Worm (Caenorhabditis elegans) whole organism, early embryonic: Measurements from ENCODE around the gene B0524.2.

Experiments
- B0310.2 ChIP-seq: sonication (generic microtip); optimal IDR thresholded peaks from 2 replicates; lab custom pipeline; 2016; ENCODE audit warnings: mild to moderate bottlenecking, missing genetic modification characterization, missing compliant biosample characterization
- aly-1 ChIP-seq: sonication (generic microtip); optimal IDR thresholded peaks from 2 replicates; lab custom pipeline; 2016; ENCODE audit warnings: missing genetic modification characterization, missing compliant biosample characterization
- ama-1 ChIP-seq: fragments of 150-350 bp; optimal IDR thresholded peaks from 2 replicates; lab custom pipeline; 2014
- ceh-36 ChIP-seq: sonication (generic microtip); optimal IDR thresholded peaks from 2 replicates; lab custom pipeline; 2016; ENCODE audit warnings: missing genetic modification characterization, inconsistent platforms, missing compliant biosample characterization
- hmbx-1 ChIP-seq: sonication (generic microtip); optimal IDR thresholded peaks from 2 replicates; lab custom pipeline; 2016; ENCODE audit warnings: mild to moderate bottlenecking, missing genetic modification characterization, missing compliant biosample characterization
- hmg-4 ChIP-seq: fragments of 200-800 bp; sonication (Bioruptor generic); optimal IDR thresholded peaks from 2 replicates; lab custom pipeline; 2018; ENCODE audit warnings: mild to moderate bottlenecking, missing genetic modification characterization, missing compliant biosample characterization
- pes-1 ChIP-seq: fragments of 200-800 bp; sonication (Bioruptor generic); IDR thresholded peaks from 2 replicates; pipeline ENCODE4 v1.3.6; 2022; ENCODE audit warnings: missing genetic modification reagents, missing genetic modification characterization, missing compliant biosample characterization
- scrt-1 ChIP-seq: fragments of 200-800 bp; sonication (Bioruptor generic); IDR thresholded peaks from 2 replicates; pipeline ENCODE4 v1.3.6; 2022; ENCODE audit warnings: missing genetic modification characterization, missing compliant biosample characterization
- tbx-11 ChIP-seq: fragments of 200-800 bp; sonication (Bioruptor generic); IDR thresholded peaks from 2 replicates; pipeline ENCODE4 v1.3.6; 2022; ENCODE audit warnings: missing genetic modification characterization, missing compliant biosample characterization

DNA sequence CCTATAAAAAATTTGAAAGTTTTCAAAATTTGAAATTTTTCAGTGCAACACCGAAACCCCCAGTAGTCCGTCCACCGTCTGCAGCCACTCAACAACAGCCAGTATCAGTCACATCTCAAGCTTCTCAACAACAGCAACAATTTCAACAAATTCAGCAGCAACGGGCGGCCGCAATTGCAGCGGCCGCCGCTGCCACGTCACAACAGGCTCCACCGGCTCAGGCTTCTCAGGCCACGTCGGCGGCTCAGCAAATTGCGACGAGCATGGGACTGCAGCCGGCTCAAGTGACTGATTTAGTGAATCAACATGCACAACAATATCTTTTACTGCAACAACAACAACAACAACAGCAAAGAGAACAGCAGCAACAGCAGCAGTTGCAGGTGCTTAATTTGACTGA lies 40.3 kb downstream of the B0524.2 start:
- TF ChIP-seq ama-1 (lab: Kevin White, UChicago) (no peak), hmg-4 (GFP tag; lab: Kevin White, UChicago) (no peak), aly-1 (tag; lab: Kevin White, UChicago) (no peak), tbx-11 (no peak), B0310.2 (tag; lab: Kevin White, UChicago) (no peak), scrt-1 (GFP tag; lab: Robert Waterston, UW) (no peak), hmbx-1 (tag; lab: Kevin White, UChicago) (no peak), ceh-36 (tag; lab: Kevin White, UChicago) (no peak), pes-1 (no peak)
